Fruit fly (Drosophila melanogaster): ENCODE measurements around the gene CG14655.

CG14655 gene

dm6 chr3R:4768711-4769239 is 11.3 kb downstream of the CG14655 start:
- TF ChIP-seq Hr78 (GFP tag; optimal IDR thresholded peaks at IDR 0.05), result no peak
- TF ChIP-seq Rel (GFP tag; optimal IDR thresholded peaks at IDR 0.05), result no peak
- no peak for TF ChIP-seq Rel (tag; optimal IDR thresholded peaks at IDR 0.05)
- TF ChIP-seq woc (GFP tag; optimal IDR thresholded peaks at IDR 0.05), result no peak
- no peak for TF ChIP-seq Abd-B (GFP tag; optimal IDR thresholded peaks at IDR 0.05)
- no peak for TF ChIP-seq Dif (GFP tag; optimal IDR thresholded peaks at IDR 0.05; ENCODE audit: partially characterized antibody)
- no peak for TF ChIP-seq rgr (GFP tag; optimal IDR thresholded peaks at IDR 0.05)
- no peak for TF ChIP-seq fru (GFP tag; optimal IDR thresholded peaks at IDR 0.05)
- no peak for TF ChIP-seq GATAd (GFP tag; optimal IDR thresholded peaks at IDR 0.05)
- no peak for TF ChIP-seq Hr83 (GFP tag; optimal IDR thresholded peaks at IDR 0.05; ENCODE audit: poor library complexity, severe bottlenecking)
- TF ChIP-seq usp (GFP tag; optimal IDR thresholded peaks at IDR 0.05), result no peak
- TF ChIP-seq jim (GFP tag; optimal IDR thresholded peaks at IDR 0.05), result no peak
- TF ChIP-seq pan (optimal IDR thresholded peaks at IDR 0.05), result no peak
- TF ChIP-seq Myc (optimal IDR thresholded peaks at IDR 0.05), result no peak

- TF ChIP-seq tai (GFP tag; optimal IDR thresholded peaks at IDR 0.05), result no peak
- no peak for TF ChIP-seq Rel (GFP tag; optimal IDR thresholded peaks at IDR 0.05)
- TF ChIP-seq Rel (tag; optimal IDR thresholded peaks at IDR 0.05), result no peak
- no peak for TF ChIP-seq Vsx2 (GFP tag; optimal IDR thresholded peaks at IDR 0.05; ENCODE audit: partially characterized antibody)
- TF ChIP-seq h (GFP tag; optimal IDR thresholded peaks at IDR 0.05), result peak; percentile 25
- TF ChIP-seq CG32264 (GFP tag; optimal IDR thresholded peaks at IDR 0.05), result no peak
- peak; percentile 38 for TF ChIP-seq br (GFP tag; optimal IDR thresholded peaks at IDR 0.05)
- peak; percentile 4 for TF ChIP-seq rgr (GFP tag; optimal IDR thresholded peaks at IDR 0.05)
- TF ChIP-seq foxo (GFP tag; optimal IDR thresholded peaks at IDR 0.05), result no peak
- TF ChIP-seq Myc (optimal IDR thresholded peaks at IDR 0.05), result no peak
- peak; percentile 37 for TF ChIP-seq Hr83 (GFP tag; optimal IDR thresholded peaks at IDR 0.05; ENCODE audit: poor library complexity, severe bottlenecking)
- TF ChIP-seq Sp1 (GFP tag; optimal IDR thresholded peaks at IDR 0.05), result peak; percentile 77
- no peak for TF ChIP-seq jim (GFP tag; optimal IDR thresholded peaks at IDR 0.05)
- TF ChIP-seq pan (optimal IDR thresholded peaks at IDR 0.05), result no peak
- no peak for TF ChIP-seq Hr78 (GFP tag; optimal IDR thresholded peaks at IDR 0.05)
- TF ChIP-seq psq (GFP tag; optimal IDR thresholded peaks at IDR 0.05), result no peak
- peak; percentile 12 for TF ChIP-seq sage (GFP tag; optimal IDR thresholded peaks at IDR 0.05)
- no peak for TF ChIP-seq Abd-B (GFP tag; optimal IDR thresholded peaks at IDR 0.05)
- no peak for TF ChIP-seq dsf (GFP tag; optimal IDR thresholded peaks at IDR 0.05; ENCODE audit: borderline replicate concordance)
- TF ChIP-seq Hnf4 (GFP tag; optimal IDR thresholded peaks at IDR 0.05), result peak; percentile 28
- TF ChIP-seq OdsH (GFP tag; optimal IDR thresholded peaks at IDR 0.05), result no peak
- TF ChIP-seq sv (GFP tag; optimal IDR thresholded peaks at IDR 0.05), result no peak
- TF ChIP-seq CrebA (GFP tag; optimal IDR thresholded peaks at IDR 0.05; ENCODE audit: borderline replicate concordance), result peak; percentile 52
- no peak for TF ChIP-seq Dif (GFP tag; optimal IDR thresholded peaks at IDR 0.05; ENCODE audit: partially characterized antibody)
- TF ChIP-seq CG9705 (GFP tag; optimal IDR thresholded peaks at IDR 0.05), result no peak
- no peak for TF ChIP-seq Mio (GFP tag; optimal IDR thresholded peaks at IDR 0.05)
- no peak for TF ChIP-seq GATAd (GFP tag; optimal IDR thresholded peaks at IDR 0.05)
- TF ChIP-seq Jra (GFP tag; optimal IDR thresholded peaks at IDR 0.05), result no peak
These were observed 18.7 kb downstream of the CG14655 start for dm6 chr3R:4761372-4761771.

dm6 chr3R:4749735-4750134 is 30.4 kb downstream of the CG14655 start, which contains the start of gene atms:
TSS of gene atms (plus strand) at chr3R:4750035.
- TF ChIP-seq dsf (GFP tag; optimal IDR thresholded peaks at IDR 0.05; ENCODE audit: borderline replicate concordance) (no peak), Abd-B (GFP tag; optimal IDR thresholded peaks at IDR 0.05) (no peak), Mio (GFP tag; optimal IDR thresholded peaks at IDR 0.05) (no peak), GATAd (GFP tag; optimal IDR thresholded peaks at IDR 0.05) (no peak), jim (GFP tag; optimal IDR thresholded peaks at IDR 0.05) (no peak), Myc (optimal IDR thresholded peaks at IDR 0.05) (no peak), Hnf4 (GFP tag; optimal IDR thresholded peaks at IDR 0.05) (no peak), foxo (GFP tag; optimal IDR thresholded peaks at IDR 0.05) (no peak), fru (GFP tag; optimal IDR thresholded peaks at IDR 0.05) (no peak), dmrt93B (GFP tag; optimal IDR thresholded peaks at IDR 0.05) (no peak), N (GFP tag; optimal IDR thresholded peaks at IDR 0.05) (no peak), tai (GFP tag; optimal IDR thresholded peaks at IDR 0.05) (no peak), HLH106 (tag; optimal IDR thresholded peaks at IDR 0.05) (no peak), psq (GFP tag; optimal IDR thresholded peaks at IDR 0.05) (no peak)

All from whole organism, wandering third instar larva.